Fruit fly (Drosophila melanogaster) whole organism, embryonic: ENCODE data around the gene CG11726.

ENCODE experiments used
- Awh ChIP-seq: fragments of 200-800 bp; sonication (Bioruptor generic); IDR thresholded peaks from 2 replicates; pipeline ENCODE4, ENCODE4 v1.3.6; 2022; ENCODE audit warnings: missing biosample characterization, missing genetic modification characterization
- CG1024 ChIP-seq: fragments of 200-800 bp; sonication (Bioruptor generic); IDR thresholded peaks from 2 replicates; pipeline ENCODE4 v1.3.6; 2022; ENCODE audit warnings: missing biosample characterization, missing genetic modification characterization
- CG10543 ChIP-seq: fragments of 200-800 bp; sonication (Bioruptor generic); optimal IDR thresholded peaks from 3 replicates; lab custom pipeline; 2017; ENCODE audit warnings: missing biosample characterization, mild to moderate bottlenecking, missing genetic modification characterization, moderate library complexity
- CG11723 ChIP-seq: fragments of 200-800 bp; sonication (Bioruptor generic); optimal IDR thresholded peaks from 2 replicates; lab custom pipeline; 2017; ENCODE audit warnings: missing biosample characterization, mild to moderate bottlenecking, missing genetic modification characterization
- CG12744 ChIP-seq: fragments of 200-800 bp; sonication (Bioruptor generic); optimal IDR thresholded peaks from 2 replicates; lab custom pipeline; 2016; ENCODE audit warnings: missing biosample characterization, missing genetic modification characterization
- CG14860 ChIP-seq: fragments of 200-800 bp; sonication (Bioruptor generic); IDR thresholded peaks from 3 replicates; pipeline ENCODE4 v1.3.6; 2022; ENCODE audit warnings: missing biosample characterization, missing genetic modification characterization; ENCODE audit not compliant: partially characterized antibody
- CG15514 ChIP-seq: fragments of 200-800 bp; sonication (Bioruptor generic); optimal IDR thresholded peaks from 3 replicates; lab custom pipeline; 2017; ENCODE audit warnings: missing biosample characterization, missing genetic modification characterization, mild to moderate bottlenecking, moderate library complexity, missing genetic modification reagents
- CG15601 ChIP-seq: fragments of 200-800 bp; sonication (Bioruptor generic); optimal IDR thresholded peaks from 3 replicates; lab custom pipeline; 2019; ENCODE audit warnings: missing biosample characterization, mild to moderate bottlenecking, missing genetic modification characterization, moderate library complexity
- CG17186 ChIP-seq: fragments of 200-800 bp; sonication (Bioruptor generic); optimal IDR thresholded peaks from 3 replicates; lab custom pipeline; 2017; ENCODE audit warnings: missing biosample characterization, missing genetic modification reagents, missing genetic modification characterization
- CG17361 ChIP-seq: fragments of 200-800 bp; sonication (Bioruptor generic); IDR thresholded peaks from 3 replicates; pipeline ENCODE4 v1.3.6; 2022; ENCODE audit warnings: missing biosample characterization, missing genetic modification characterization
- CG18599 ChIP-seq: fragments of 200-800 bp; sonication (Bioruptor generic); optimal IDR thresholded peaks from 3 replicates; lab custom pipeline; 2017; ENCODE audit warnings: missing biosample characterization, missing genetic modification characterization, mild to moderate bottlenecking, moderate library complexity, missing genetic modification reagents
- CG42726 ChIP-seq: fragments of 200-800 bp; sonication (Bioruptor generic); IDR thresholded peaks from 2 replicates; pipeline ENCODE4 v1.3.6; 2022; ENCODE audit warnings: missing biosample characterization, missing genetic modification characterization; ENCODE audit not compliant: partially characterized antibody
- CG4328 ChIP-seq: fragments of 200-800 bp; sonication (Bioruptor generic); optimal IDR thresholded peaks from 3 replicates; lab custom pipeline; 2017; ENCODE audit warnings: missing biosample characterization, missing genetic modification reagents, missing genetic modification characterization
- CG6791 ChIP-seq: fragments of 200-800 bp; sonication (Bioruptor generic); IDR thresholded peaks from 3 replicates; pipeline ENCODE4 v1.3.6; 2022; ENCODE audit warnings: missing biosample characterization, missing genetic modification characterization; ENCODE audit not compliant: partially characterized antibody
- CG7987 ChIP-seq: fragments of 200-800 bp; sonication (Bioruptor generic); optimal IDR thresholded peaks from 2 replicates; lab custom pipeline; 2018; ENCODE audit warnings: missing biosample characterization, mild to moderate bottlenecking, missing genetic modification characterization, moderate library complexity
- CG8290 ChIP-seq, 3 experiments: fragments of 200-800 bp; sonication (Bioruptor generic); optimal IDR thresholded peaks; 2 replicates each; lab custom pipeline; 2016 to 2019; ENCODE audit warnings: missing biosample characterization in 3 of 3, missing genetic modification characterization in 3 of 3, mild to moderate bottlenecking in 2 of 3, moderate library complexity in 1 of 3
- CG8765 ChIP-seq: fragments of 200-800 bp; sonication (Bioruptor generic); IDR thresholded peaks from 2 replicates; pipeline ENCODE4 v1.3.6; 2022; ENCODE audit warnings: missing biosample characterization, missing genetic modification characterization
- CG9437 ChIP-seq: fragments of 200-800 bp; sonication (Bioruptor generic); optimal IDR thresholded peaks from 2 replicates; lab custom pipeline; 2018; ENCODE audit warnings: missing biosample characterization, mild to moderate bottlenecking, missing genetic modification characterization
- D19B ChIP-seq: fragments of 200-800 bp; sonication (Bioruptor generic); optimal IDR thresholded peaks from 2 replicates; lab custom pipeline; 2017; ENCODE audit warnings: missing biosample characterization, mild to moderate bottlenecking, missing genetic modification characterization
- Deaf1 ChIP-seq: fragments of 200-800 bp; optimal IDR thresholded peaks from 3 replicates; lab custom pipeline; 2019; ENCODE audit warnings: missing biosample characterization, mild to moderate bottlenecking, missing genetic modification characterization, moderate library complexity
- Dp ChIP-seq: fragments of 200-800 bp; sonication (Bioruptor generic); optimal IDR thresholded peaks from 2 replicates; lab custom pipeline; 2018; ENCODE audit warnings: missing biosample characterization, mild to moderate bottlenecking, missing genetic modification characterization, moderate library complexity
- Eip74EF ChIP-seq, 2 experiments: fragments of 200-800 bp in 1 of 2; fragments of >200 bp in 1 of 2; sonication (Bioruptor generic) in 1 of 2; optimal IDR thresholded peaks; 2 replicates each; lab custom pipeline; 2017 to 2019; ENCODE audit warnings: missing biosample characterization in 2 of 2, missing genetic modification characterization in 2 of 2, mild to moderate bottlenecking in 1 of 2, moderate library complexity in 1 of 2
- Fer1 ChIP-seq: fragments of 200-800 bp; sonication (Bioruptor generic); optimal IDR thresholded peaks from 2 replicates; lab custom pipeline; 2017; ENCODE audit warnings: missing biosample characterization, mild to moderate bottlenecking, missing genetic modification characterization
- HHEX ChIP-seq: fragments of 200-800 bp; sonication (Bioruptor generic); optimal IDR thresholded peaks from 3 replicates; lab custom pipeline; 2017; ENCODE audit warnings: missing biosample characterization, mild to moderate bottlenecking, missing genetic modification characterization, missing genetic modification reagents
- Hey ChIP-seq: fragments of 200-800 bp; sonication (Bioruptor generic); optimal IDR thresholded peaks from 3 replicates; lab custom pipeline; 2018; ENCODE audit warnings: missing biosample characterization, mild to moderate bottlenecking, missing genetic modification characterization
- Hr78 ChIP-seq, 2 experiments: fragments of 200-800 bp in 1 of 2; fragments of >200 bp in 1 of 2; sonication (Bioruptor generic) in 1 of 2; optimal IDR thresholded peaks; 2 replicates each; lab custom pipeline; 2017 to 2019; ENCODE audit warnings: missing biosample characterization in 2 of 2, missing genetic modification characterization in 2 of 2, mild to moderate bottlenecking in 1 of 2, moderate library complexity in 1 of 2
- Med ChIP-seq: fragments of 200-800 bp; sonication (Bioruptor generic); peaks from one replicate; lab custom pipeline; 2016; ENCODE audit warnings: missing biosample characterization, missing genetic modification characterization, mild to moderate bottlenecking, inconsistent platforms, moderate library complexity
- Mrtf ChIP-seq: fragments of 200-800 bp; sonication (Bioruptor generic); IDR thresholded peaks from 3 replicates; pipeline ENCODE4 v1.3.6; 2022; ENCODE audit warnings: missing biosample characterization, missing genetic modification characterization
- Neu2 ChIP-seq: fragments of 200-800 bp; sonication (Bioruptor generic); optimal IDR thresholded peaks from 3 replicates; lab custom pipeline; 2016; ENCODE audit warnings: missing biosample characterization, missing genetic modification characterization, borderline replicate concordance
- Rfx ChIP-seq: fragments of 200-800 bp; sonication (Bioruptor generic); IDR thresholded peaks from 2 replicates; pipeline ENCODE4 v1.3.6; 2022; ENCODE audit warnings: missing biosample characterization, missing genetic modification characterization
- Sox102F ChIP-seq: fragments of 200-800 bp; sonication (Bioruptor generic); optimal IDR thresholded peaks from 2 replicates; lab custom pipeline; 2018; ENCODE audit warnings: missing biosample characterization, mild to moderate bottlenecking, missing genetic modification characterization, moderate library complexity
- Tbp ChIP-seq: fragments of >200 bp; optimal IDR thresholded peaks from 2 replicates; lab custom pipeline; 2018; ENCODE audit warnings: missing biosample characterization, missing genetic modification characterization
- abd-A ChIP-seq: fragments of 200-800 bp; sonication (Bioruptor generic); optimal IDR thresholded peaks from 3 replicates; lab custom pipeline; 2019; ENCODE audit warnings: missing biosample characterization, mild to moderate bottlenecking, missing genetic modification characterization, moderate library complexity
- btn ChIP-seq: fragments of 200-800 bp; sonication (Bioruptor generic); optimal IDR thresholded peaks from 2 replicates; lab custom pipeline; 2016; ENCODE audit warnings: missing biosample characterization, missing genetic modification characterization
- gem ChIP-seq: fragments of 200-800 bp; sonication (Bioruptor generic); optimal IDR thresholded peaks from 2 replicates; lab custom pipeline; 2019; ENCODE audit warnings: missing biosample characterization, mild to moderate bottlenecking, missing genetic modification characterization, moderate library complexity
- grn ChIP-seq: fragments of 200-800 bp; sonication (Bioruptor generic); optimal IDR thresholded peaks from 3 replicates; lab custom pipeline; 2017; ENCODE audit warnings: missing biosample characterization, missing genetic modification characterization
- gsb-n ChIP-seq: fragments of 200-800 bp; sonication (Bioruptor generic); optimal IDR thresholded peaks from 3 replicates; lab custom pipeline; 2018; ENCODE audit warnings: missing biosample characterization, mild to moderate bottlenecking, missing genetic modification characterization
- kni ChIP-seq: fragments of 200-800 bp; sonication (Bioruptor generic); optimal IDR thresholded peaks from 3 replicates; lab custom pipeline; 2017; ENCODE audit warnings: mild to moderate bottlenecking, missing biosample characterization, missing genetic modification reagents, missing genetic modification characterization
- lov ChIP-seq, 2 experiments: fragments of 200-800 bp in 1 of 2; fragments of >200 bp in 1 of 2; sonication (Bioruptor generic) in 1 of 2; IDR thresholded peaks in 1 of 2; optimal IDR thresholded peaks in 1 of 2; 2 replicates in 1 of 2; 3 replicates in 1 of 2; pipeline versions ENCODE4 v1.3.6 to Lab custom; 2017 to 2022; ENCODE audit warnings: missing biosample characterization in 1 of 2, missing genetic modification characterization in 1 of 2
- nmo ChIP-seq: fragments of 200-800 bp; sonication (Bioruptor generic); optimal IDR thresholded peaks from 2 replicates; lab custom pipeline; 2018; ENCODE audit warnings: missing biosample characterization, mild to moderate bottlenecking, missing genetic modification characterization, moderate library complexity
- oc ChIP-seq: fragments of 200-800 bp; sonication (Bioruptor generic); optimal IDR thresholded peaks from 2 replicates; lab custom pipeline; 2018; ENCODE audit warnings: missing biosample characterization, mild to moderate bottlenecking, missing genetic modification characterization, moderate library complexity
- odd ChIP-seq: fragments of 200-800 bp; sonication (Bioruptor generic); optimal IDR thresholded peaks from 2 replicates; lab custom pipeline; 2017; ENCODE audit warnings: missing biosample characterization, mild to moderate bottlenecking, missing genetic modification characterization
- pros ChIP-seq: fragments of 200-800 bp; sonication (Bioruptor generic); optimal IDR thresholded peaks from 3 replicates; lab custom pipeline; 2019; ENCODE audit warnings: missing biosample characterization, mild to moderate bottlenecking, missing genetic modification characterization, moderate library complexity
- row ChIP-seq: fragments of 200-800 bp; sonication (Bioruptor generic); IDR thresholded peaks from 3 replicates; pipeline ENCODE4 v1.3.6; 2022; ENCODE audit warnings: missing biosample characterization, missing genetic modification characterization
- so ChIP-seq: fragments of 200-800 bp; sonication (Bioruptor generic); IDR thresholded peaks from 3 replicates; pipeline ENCODE4 v1.3.6; 2022; ENCODE audit warnings: missing biosample characterization, missing genetic modification characterization
- vfl ChIP-seq: fragments of 200-800 bp; sonication (Bioruptor generic); optimal IDR thresholded peaks from 2 replicates; lab custom pipeline; 2016; ENCODE audit warnings: missing biosample characterization, missing genetic modification characterization
- zfh2 ChIP-seq: fragments of 200-800 bp; sonication (Bioruptor generic); optimal IDR thresholded peaks from 2 replicates; lab custom pipeline; 2016; ENCODE audit warnings: missing biosample characterization, missing genetic modification characterization

CG11726 gene

DNA sequence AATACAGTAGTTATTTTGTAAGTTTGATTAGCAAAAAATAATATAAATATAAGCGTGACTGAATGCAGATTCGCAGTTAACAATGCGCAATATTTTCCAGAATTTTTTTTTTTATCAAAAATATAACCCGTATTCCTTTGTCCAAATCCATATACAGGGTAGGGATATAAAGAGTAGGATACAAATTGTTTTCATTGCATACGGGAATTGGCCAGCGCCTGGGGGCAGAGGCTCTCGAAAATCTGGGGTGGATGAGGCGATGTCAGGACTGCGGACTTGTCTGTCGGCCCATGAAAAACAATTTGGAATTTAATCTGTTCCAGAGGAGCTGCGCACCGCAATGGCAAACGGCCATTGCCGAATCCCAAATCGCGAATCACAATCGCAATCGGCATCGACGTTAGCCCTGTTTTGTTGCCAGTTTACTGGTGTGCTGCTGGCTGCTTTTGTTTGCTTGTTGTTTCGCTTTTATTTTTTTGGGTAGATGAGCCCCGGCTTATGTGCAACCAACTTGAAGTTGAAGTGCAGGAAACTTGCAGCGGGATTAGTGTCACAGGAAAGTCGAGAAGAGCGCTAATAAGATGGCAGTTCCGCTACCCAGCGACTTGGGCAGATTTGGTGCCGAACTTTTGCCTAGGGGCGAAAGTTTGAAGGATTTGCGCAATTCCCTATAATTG lies 11.6 kb upstream of the CG11726 start (continued):
- TF ChIP-seq row (GFP tag; lab: Robert Waterston, UW) (0 out of 3 replicates have a peak, but pooled peaks have one; percentile 6), Tbp (no peak), nmo (no peak), Dp (no peak), CG8765 (GFP tag; lab: Robert Waterston, UW) (no peak), odd (GFP tag; lab: Kevin White, UChicago) (no peak), Med (peak; percentile 69), CG11723 (no peak), Eip74EF (GFP tag; optimal IDR thresholded peaks at IDR 0.05; lab: Kevin White, UChicago) (no peak), CG15514 (GFP tag; lab: Kevin White, UChicago) (no peak), CG14860 (GFP tag; lab: Robert Waterston, UW) (no peak), CG1024 (GFP tag; lab: Robert Waterston, UW) (no peak), gem (tag; lab: Kevin White, UChicago) (peak; percentile 4), oc (peak; percentile 55), CG4328 (GFP tag; lab: Kevin White, UChicago) (no peak), Sox102F (peak; percentile 10), CG15601 (no peak), HHEX (GFP tag; lab: Kevin White, UChicago) (no peak), Awh (GFP tag; lab: Robert Waterston, UW) (0 out of 2 replicates have a peak, but pooled peaks have one; percentile 38), Rfx (GFP tag; lab: Robert Waterston, UW) (peak; percentile 26; the same call in 1 of the 2 replicates), CG17186 (GFP tag; lab: Kevin White, UChicago) (no peak), CG7987 (GFP tag; lab: Kevin White, UChicago) (no peak), CG6791 (GFP tag; lab: Robert Waterston, UW) (peak; percentile 15; the same call in 1 of the 3 replicates)

DNA sequence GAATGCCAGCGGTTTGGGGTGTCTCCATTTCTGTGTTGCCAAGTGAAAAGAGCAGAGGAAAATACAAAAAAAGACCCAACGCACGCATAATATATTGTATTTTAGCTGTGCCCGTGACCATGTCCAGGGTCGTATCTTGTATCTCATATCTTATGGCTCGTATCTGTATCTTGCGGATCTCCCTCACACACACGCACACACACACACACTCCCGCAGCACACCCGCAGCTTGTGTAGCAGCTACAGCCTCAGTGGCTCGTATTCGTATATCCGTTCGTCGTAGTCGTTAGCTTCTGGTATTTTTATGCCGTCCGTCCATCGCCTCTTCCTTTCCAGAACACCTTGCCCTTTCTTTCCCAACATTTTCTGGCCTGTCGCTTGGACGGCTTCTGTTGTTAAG lies 10.3 kb upstream of the CG11726 start:
- TF ChIP-seq Hey (tag; lab: Kevin White, UChicago) (peak; percentile 11), gsb-n (tag; lab: Kevin White, UChicago) (no peak), Hr78 (GFP tag; optimal IDR thresholded peaks at IDR 0.05; lab: Kevin White, UChicago) (peak in 1 of 2 experiments; percentile 9), CG12744 (GFP tag; lab: Kevin White, UChicago) (no peak), btn (GFP tag; lab: Kevin White, UChicago) (no peak), CG42726 (GFP tag; lab: Robert Waterston, UW) (no peak), Fer1 (peak; percentile 3), CG9437 (GFP tag; lab: Kevin White, UChicago) (no peak), grn (peak; percentile 99), Deaf1 (peak; percentile 27), CG10543 (GFP tag; lab: Kevin White, UChicago) (peak; percentile 45), CG18599 (GFP tag; lab: Kevin White, UChicago) (peak; percentile 9), pros (GFP tag; lab: Kevin White, UChicago) (peak; percentile 65), so (GFP tag; lab: Robert Waterston, UW) (peak; percentile 83), Neu2 (GFP tag; lab: Kevin White, UChicago) (no peak), kni (GFP tag; lab: Kevin White, UChicago) (peak; percentile 91), zfh2 (no peak), abd-A (tag; lab: Kevin White, UChicago) (peak; percentile 77), D19B (GFP tag; lab: Kevin White, UChicago) (no peak), lov (optimal IDR thresholded peaks at IDR 0.05; lab: Kevin White, UChicago) (no peak), lov (GFP tag; IDR thresholded peaks at IDR 0.05; lab: Robert Waterston, UW) (0 out of 3 replicates have a peak, but pooled peaks have one; percentile 4), Mrtf (no peak), CG17361 (no peak), CG8290 (GFP tag; optimal IDR thresholded peaks at IDR 0.05; lab: Kevin White, UChicago) (no peak), CG8290 (tag; optimal IDR thresholded peaks at IDR 0.05; lab: Kevin White, UChicago) (peak in 1 of 2 experiments; percentile 42), vfl (GFP tag; lab: Kevin White, UChicago) (no peak)
